Worm (Caenorhabditis elegans): Measurements from ENCODE around the gene ZC449.8.

DNA sequence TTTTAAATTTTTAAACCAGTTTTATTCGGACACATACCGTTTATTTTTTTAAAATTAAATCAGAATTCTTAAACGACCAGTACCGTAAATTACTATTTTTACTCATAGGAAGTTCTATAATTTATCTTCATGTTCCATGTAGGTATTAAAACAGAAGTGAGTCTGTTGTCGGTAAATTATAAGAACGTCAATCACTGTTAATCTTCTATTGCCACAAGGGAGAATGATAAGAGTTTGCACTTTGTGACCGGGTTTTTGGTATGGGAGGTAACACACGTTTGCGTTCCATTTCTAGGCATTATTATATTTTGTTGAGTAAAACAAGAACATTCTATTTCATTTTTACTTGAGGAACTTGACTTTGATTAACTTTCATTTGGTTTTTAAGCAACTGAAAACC, 6.9 kb upstream of the ZC449.8 start, which contains the start of gene hsd-3:
- TF ChIP-seq W03F9.2 (tag; optimal IDR thresholded peaks at IDR 0.05): no peak
- TF ChIP-seq him-1 (tag; optimal IDR thresholded peaks at IDR 0.05): no peak
- TF ChIP-seq dao-5 (tag; optimal IDR thresholded peaks at IDR 0.05): no peak

Measured in whole organism, L4/young adult.